Fruit fly (Drosophila melanogaster): Measurements from ENCODE around the gene ed.

The ed gene

DNA sequence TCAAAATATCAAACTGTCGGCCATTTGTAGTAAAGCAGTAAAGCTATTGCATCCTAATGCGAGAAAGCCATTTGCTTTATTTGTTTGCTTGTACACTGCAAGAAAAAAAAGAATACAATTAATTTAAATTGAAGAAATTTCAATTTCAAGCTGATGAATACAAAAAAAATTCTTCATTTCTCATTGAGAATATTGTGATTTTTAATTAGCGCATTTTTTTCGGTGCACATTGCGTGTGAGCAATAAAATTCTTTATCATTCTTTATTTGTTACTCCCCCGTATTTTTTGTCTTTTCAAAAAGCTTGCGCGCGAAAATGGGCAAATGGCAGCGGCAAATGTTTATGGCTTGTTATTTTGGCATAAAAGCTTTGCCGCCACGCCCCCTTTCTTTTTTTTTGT, 19.1 kb upstream of the ed start:
- TF ChIP-seq Hey (tag; optimal IDR thresholded peaks at IDR 0.05) (no peak), C15 (GFP tag; IDR thresholded peaks at IDR 0.05) (no peak), h (optimal IDR thresholded peaks at IDR 0.05) (no peak), CG9932 (GFP tag; IDR thresholded peaks at IDR 0.05) (peak; percentile 34; the same call in 1 of the 2 replicates), gt (GFP tag; IDR thresholded peaks at IDR 0.05) (no peak), pita (GFP tag; optimal IDR thresholded peaks at IDR 0.05) (no peak), pan (optimal IDR thresholded peaks at IDR 0.05) (no peak), pan (GFP tag; optimal IDR thresholded peaks at IDR 0.05 in 1 of 2, IDR thresholded peaks at IDR 0.05 in 1 of 2) (no peak), CG12219 (GFP tag; optimal IDR thresholded peaks at IDR 0.05) (no peak), dimm (GFP tag; IDR thresholded peaks at IDR 0.05) (no peak), knrl (GFP tag; IDR thresholded peaks at IDR 0.05; ENCODE audit: partially characterized antibody) (no peak), ems (GFP tag; optimal IDR thresholded peaks at IDR 0.05) (no peak), pzg (GFP tag; optimal IDR thresholded peaks at IDR 0.05) (no peak), hb (GFP tag; IDR thresholded peaks at IDR 0.05; ENCODE audit: partially characterized antibody) (no peak), CG12104 (GFP tag; optimal IDR thresholded peaks at IDR 0.05) (no peak), Med (GFP tag) (peak; percentile 63), Nf-YA (GFP tag; IDR thresholded peaks at IDR 0.05) (no peak), her (GFP tag; optimal IDR thresholded peaks at IDR 0.05) (no peak), Ravus (GFP tag; IDR thresholded peaks at IDR 0.05) (no peak), dan (GFP tag; IDR thresholded peaks at IDR 0.05) (no peak), CG10267 (tag; optimal IDR thresholded peaks at IDR 0.05) (no peak), GATAe (GFP tag; conservative IDR thresholded peaks at IDR 0.05) (no peak), Fer3 (tag; optimal IDR thresholded peaks at IDR 0.05) (peak; percentile 19), NFAT (GFP tag; IDR thresholded peaks at IDR 0.05) (0 out of 2 replicates have a peak, but pooled peaks have one; percentile 7), Dfd (GFP tag; optimal IDR thresholded peaks at IDR 0.05) (no peak), gem (tag; optimal IDR thresholded peaks at IDR 0.05) (peak; percentile 51), Drgx (GFP tag; IDR thresholded peaks at IDR 0.05) (no peak), unc-4 (GFP tag; IDR thresholded peaks at IDR 0.05; ENCODE audit: partially characterized antibody) (no peak), CG14710 (tag; optimal IDR thresholded peaks at IDR 0.05) (no peak), CoRest (tag; optimal IDR thresholded peaks at IDR 0.05) (peak; percentile 23), Sox102F (GFP tag; optimal IDR thresholded peaks at IDR 0.05) (peak; percentile 45), CG10366 (GFP tag; IDR thresholded peaks at IDR 0.05) (no peak), Xrp1 (GFP tag; IDR thresholded peaks at IDR 0.05) (peak; percentile 29; the same call in 1 of the 2 replicates), bowl (GFP tag; IDR thresholded peaks at IDR 0.05) (no peak), exex (tag; optimal IDR thresholded peaks at IDR 0.05) (no peak), Spps (tag; optimal IDR thresholded peaks at IDR 0.05) (no peak), CG18599 (GFP tag; optimal IDR thresholded peaks at IDR 0.05) (peak; percentile 20), CG13123 (GFP tag; optimal IDR thresholded peaks at IDR 0.05) (no peak), Optix (GFP tag; IDR thresholded peaks at IDR 0.05) (no peak), wek (GFP tag; optimal IDR thresholded peaks at IDR 0.05) (no peak), caup (GFP tag; optimal IDR thresholded peaks at IDR 0.05; ENCODE audit: severe bottlenecking) (peak; percentile 24), Gsc (GFP tag; IDR thresholded peaks at IDR 0.05) (no peak), BEAF-32 (GFP tag; optimal IDR thresholded peaks at IDR 0.05) (no peak), CG12071 (GFP tag; optimal IDR thresholded peaks at IDR 0.05) (no peak), sens-2 (GFP tag; IDR thresholded peaks at IDR 0.05) (no peak), D (optimal IDR thresholded peaks at IDR 0.05) (no peak), D (GFP tag; optimal IDR thresholded peaks at IDR 0.05) (no peak), CG17359 (tag; optimal IDR thresholded peaks at IDR 0.05) (peak; percentile 18), ato (GFP tag; IDR thresholded peaks at IDR 0.05; ENCODE audit: partially characterized antibody) (no peak), inv (GFP tag; IDR thresholded peaks at IDR 0.05; ENCODE audit: partially characterized antibody) (no peak), CG2875 (GFP tag; optimal IDR thresholded peaks at IDR 0.05) (no peak), Hr39 (optimal IDR thresholded peaks at IDR 0.05) (no peak)
